Fruit fly (Drosophila melanogaster) whole organism, wandering third instar larva: ENCODE data around the gene Rab18.

Source experiments
- Abd-B ChIP-seq: fragments of >200 bp; optimal IDR thresholded peaks from 2 replicates; lab custom pipeline; 2017; ENCODE audit warnings: missing biosample characterization, missing genetic modification characterization
- Dif ChIP-seq: fragments of 200-275, 200-300 bp; sonication (Bioruptor generic); optimal IDR thresholded peaks from 2 replicates; lab custom pipeline; 2018; ENCODE audit warnings: missing biosample characterization, missing genetic modification characterization; ENCODE audit not compliant: partially characterized antibody
- Mio ChIP-seq: sonication (Bioruptor generic); optimal IDR thresholded peaks from 2 replicates; lab custom pipeline; 2016; ENCODE audit warnings: missing biosample characterization, missing genetic modification characterization
- N ChIP-seq: fragments of >200 bp; optimal IDR thresholded peaks from 2 replicates; lab custom pipeline; 2018; ENCODE audit warnings: missing biosample characterization, missing external identifiers, missing genetic modification characterization
- brk ChIP-seq: fragments of 200-800 bp; sonication (Bioruptor generic); optimal IDR thresholded peaks from 2 replicates; lab custom pipeline; 2016; ENCODE audit warnings: missing biosample characterization, mild to moderate bottlenecking, missing genetic modification characterization
- h ChIP-seq: fragments of 200-800 bp; sonication (Bioruptor generic); optimal IDR thresholded peaks from 3 replicates; lab custom pipeline; 2016; ENCODE audit warnings: missing biosample characterization, mild to moderate bottlenecking, missing genetic modification characterization
- pan ChIP-seq: fragments of >200 bp; optimal IDR thresholded peaks from 2 replicates; lab custom pipeline; 2017
- usp ChIP-seq: fragments of >200 bp; optimal IDR thresholded peaks from 2 replicates; lab custom pipeline; 2017; ENCODE audit warnings: missing biosample characterization, missing genetic modification characterization

- peak; percentile 55 for TF ChIP-seq h (GFP tag; lab: Kevin White, UChicago)
- TF ChIP-seq Dif (GFP tag; lab: Kevin White, UChicago): no peak
- no peak for TF ChIP-seq pan (lab: Kevin White, UChicago)
- no peak for TF ChIP-seq usp
- no peak for TF ChIP-seq N (GFP tag; lab: Kevin White, UChicago)
- no peak for TF ChIP-seq Abd-B (GFP tag; lab: Kevin White, UChicago)
- TF ChIP-seq brk: no peak
- TF ChIP-seq Mio (GFP tag; lab: Kevin White, UChicago): no peak
These were observed 46.3 kb upstream of the Rab18 start, which contains the start of gene CG33080 for dm6 chrX:5717741-5718475.
